Worm (Caenorhabditis elegans): ENCODE results near the gene C07A4.3.
A peak's percentile ranks its signal among the peaks of the same experiment; 100 is the strongest.

C07A4.3 gene

DNA sequence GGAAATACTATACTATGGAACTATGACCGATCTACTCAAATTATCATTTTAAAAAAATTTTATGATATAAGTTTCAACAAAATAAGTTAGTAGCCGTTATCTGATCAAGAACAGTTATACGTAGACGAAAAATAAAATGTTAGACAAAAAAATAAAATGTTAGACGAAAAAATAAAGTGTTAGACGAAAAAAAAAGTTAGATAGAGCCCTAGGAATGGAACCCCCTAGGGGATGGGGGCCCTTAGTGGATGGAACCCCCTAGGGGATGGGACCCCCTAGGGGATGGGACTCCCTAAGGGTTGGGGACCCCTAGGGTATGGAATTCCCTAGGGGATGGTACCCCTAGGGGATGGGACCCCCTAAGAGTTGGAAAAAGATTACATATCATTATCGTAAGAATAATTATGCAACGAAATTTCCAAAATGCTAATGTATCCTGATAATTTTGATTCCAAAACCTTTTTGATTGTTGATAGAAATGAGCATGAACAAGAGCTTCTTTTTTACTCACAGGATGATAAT is 44.5 kb downstream of the C07A4.3 start:
- TF ChIP-seq hlh-12 (tag; optimal IDR thresholded peaks at IDR 0.05) = no peak
- no peak for TF ChIP-seq nfya-1 (tag; optimal IDR thresholded peaks at IDR 0.05; ENCODE audit: borderline replicate concordance, insufficient read depth)
- 0 out of 2 replicates have a peak, but pooled peaks have one; percentile 21 for TF ChIP-seq Y53G8AR.9 (GFP tag; conservative IDR thresholded peaks at IDR 0.05)
- no peak for TF ChIP-seq athp-1 (tag; optimal IDR thresholded peaks at IDR 0.05)
- TF ChIP-seq K12H6.12 (tag; optimal IDR thresholded peaks at IDR 0.05) = no peak
- 0 out of 2 replicates have a peak, but pooled peaks have one; percentile 15 for TF ChIP-seq dox-1 (GFP tag; IDR thresholded peaks at IDR 0.05)
- TF ChIP-seq B0261.1 (tag; optimal IDR thresholded peaks at IDR 0.05) = no peak
- TF ChIP-seq F37B4.10 (GFP tag; IDR thresholded peaks at IDR 0.05) = 0 out of 2 replicates have a peak, but pooled peaks have one; percentile 90
- 0 out of 2 replicates have a peak, but pooled peaks have one; percentile 27 for TF ChIP-seq let-526 (GFP tag; IDR thresholded peaks at IDR 0.05)
